Worm (Caenorhabditis elegans) whole organism, midembryonic: ENCODE measurements around the gene H05C05.4.

ENCODE experiments used
- T22C8.4 ChIP-seq: fragments of 200-800 bp; sonication (Bioruptor generic); IDR thresholded peaks from 2 replicates; pipeline ENCODE4 v1.3.6; 2022; ENCODE audit warnings: missing genetic modification characterization, missing compliant biosample characterization
- cog-1 ChIP-seq: sonication (generic microtip); optimal IDR thresholded peaks from 2 replicates; lab custom pipeline; 2016; ENCODE audit warnings: missing genetic modification characterization, missing compliant biosample characterization
- flt-1 ChIP-seq: fragments of 200-800 bp; sonication (Bioruptor generic); IDR thresholded peaks from 2 replicates; pipeline ENCODE4 v1.3.6; 2022; ENCODE audit warnings: missing genetic modification characterization, missing compliant biosample characterization
- klf-2 ChIP-seq: fragments of 200-800 bp; sonication (Bioruptor generic); conservative IDR thresholded peaks from 2 replicates; pipeline ENCODE4 v1.3.6; 2022; ENCODE audit warnings: missing genetic modification reagents, missing genetic modification characterization, missing compliant biosample characterization
- med-1 ChIP-seq: sonication (generic microtip); optimal IDR thresholded peaks from 2 replicates; lab custom pipeline; 2017; ENCODE audit warnings: missing genetic modification characterization, mild to moderate bottlenecking, missing compliant biosample characterization, antibody characterized with exemption, missing genetic modification reagents; ENCODE audit not compliant: insufficient read depth
- ref-1 ChIP-seq: fragments of 200-800 bp; sonication (Bioruptor generic); conservative IDR thresholded peaks from 2 replicates; pipeline ENCODE4 v1.3.6; 2022; ENCODE audit warnings: missing genetic modification reagents, missing genetic modification characterization, missing compliant biosample characterization
- tab-1 ChIP-seq: fragments of 200-800 bp; sonication (Bioruptor generic); IDR thresholded peaks from 2 replicates; pipeline ENCODE4 v1.3.6; 2022; ENCODE audit warnings: missing genetic modification characterization, missing compliant biosample characterization
- ztf-23 ChIP-seq: fragments of 200-800 bp; sonication (Bioruptor generic); IDR thresholded peaks from 2 replicates; pipeline ENCODE4 v1.3.6; 2022; ENCODE audit warnings: missing genetic modification reagents, missing genetic modification characterization, missing compliant biosample characterization
- ztf-29 ChIP-seq: fragments of 200-800 bp; sonication (Bioruptor generic); IDR thresholded peaks from 2 replicates; pipeline ENCODE4 v1.3.6; 2022; ENCODE audit warnings: missing genetic modification reagents, missing genetic modification characterization, missing compliant biosample characterization

The H05C05.4 gene

ce11 chrIII:2972977-2973376 is 27.0 kb upstream of the H05C05.4 start:
- TF ChIP-seq med-1 (GFP tag; lab: Kevin White, UChicago): no peak
- no peak for TF ChIP-seq klf-2 (GFP tag; lab: Robert Waterston, UW)
- no peak for TF ChIP-seq ztf-29
- TF ChIP-seq tab-1 (GFP tag; lab: Robert Waterston, UW): no peak
- no peak for TF ChIP-seq cog-1 (tag; lab: Kevin White, UChicago)
- no peak for TF ChIP-seq T22C8.4
- no peak for TF ChIP-seq ztf-23 (GFP tag; lab: Robert Waterston, UW)
- no peak for TF ChIP-seq flt-1 (GFP tag; lab: Robert Waterston, UW)
- TF ChIP-seq ref-1: no peak

DNA sequence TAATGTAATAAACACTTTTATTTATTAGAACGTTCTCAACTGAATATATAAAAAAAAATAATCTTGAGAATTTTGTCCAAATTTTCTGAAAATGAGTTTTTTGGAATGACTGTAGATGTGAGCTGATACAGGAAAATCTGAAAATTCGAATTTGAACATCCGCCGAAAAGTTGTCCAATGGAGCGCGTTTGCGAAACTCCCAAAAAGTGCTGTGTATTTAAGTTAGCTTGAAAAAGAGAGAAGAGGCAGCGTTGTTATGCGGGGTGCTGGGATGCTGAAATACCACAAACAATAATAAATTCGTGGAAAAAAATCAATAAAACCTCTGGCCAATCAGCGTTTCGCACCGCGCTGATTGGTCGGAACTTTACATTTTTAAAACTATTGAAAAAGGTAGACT is 24.2 kb upstream of the H05C05.4 start:
- no peak for TF ChIP-seq ztf-29
- TF ChIP-seq T22C8.4: peak; percentile 22; the same call in 1 of the 2 replicates

DNA sequence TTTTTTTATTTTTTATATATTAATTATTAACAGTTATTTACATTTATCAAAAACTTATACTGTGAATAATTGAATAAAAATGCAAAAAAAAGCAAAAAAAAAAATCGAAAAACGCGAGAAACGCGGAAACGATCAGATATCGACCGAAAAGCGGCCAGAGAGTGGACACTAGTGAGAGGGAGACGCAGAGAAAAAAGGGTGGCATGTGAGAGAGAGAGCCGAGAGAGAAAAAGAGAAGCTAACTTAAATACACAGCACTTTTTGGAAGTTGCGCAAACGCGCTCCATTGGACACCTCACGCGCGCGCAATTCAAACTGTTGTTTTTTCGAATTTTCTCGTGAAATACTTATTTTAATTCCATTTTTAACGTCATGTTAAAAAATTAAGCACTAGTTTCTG is 20.5 kb upstream of the H05C05.4 start:
- TF ChIP-seq T22C8.4 (peak; percentile 59), cog-1 (tag; lab: Kevin White, UChicago) (peak; percentile 47), ztf-29 (peak; percentile 66), ztf-23 (GFP tag; lab: Robert Waterston, UW) (no peak), flt-1 (GFP tag; lab: Robert Waterston, UW) (peak; percentile 69)

DNA sequence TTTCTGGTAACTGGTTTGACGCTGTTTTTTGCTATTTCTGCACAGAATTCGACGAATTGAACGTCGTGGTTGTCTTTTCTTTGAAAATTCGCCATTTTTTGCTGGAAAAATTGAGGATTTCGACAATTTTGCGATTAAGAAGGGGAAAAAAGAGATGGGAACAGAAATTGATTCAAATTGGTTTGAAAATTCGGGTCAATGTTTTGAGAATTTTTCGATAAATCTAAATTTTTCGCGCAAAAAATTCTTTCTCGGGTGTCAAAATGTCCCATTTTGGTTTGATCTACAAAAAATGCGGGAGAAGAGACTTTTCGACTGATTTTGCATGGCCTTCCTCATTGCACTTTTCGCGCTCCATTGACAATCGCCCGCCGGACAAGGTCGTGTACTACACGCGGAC is 19.5 kb upstream of the H05C05.4 start, which contains the start of gene H05C05.2:
Gene H05C05.2 (minus strand): TSS at position 101 of the 400 bp plus-strand sequence.
- TF ChIP-seq ref-1 (no peak), tab-1 (GFP tag; lab: Robert Waterston, UW) (no peak), med-1 (GFP tag; lab: Kevin White, UChicago) (no peak), ztf-23 (GFP tag; lab: Robert Waterston, UW) (no peak), cog-1 (tag; lab: Kevin White, UChicago) (no peak), flt-1 (GFP tag; lab: Robert Waterston, UW) (no peak), ztf-29 (no peak), T22C8.4 (no peak), klf-2 (GFP tag; lab: Robert Waterston, UW) (no peak)

ce11 chrIII:2962878-2963540 is 17.0 kb upstream of the H05C05.4 start:
- peak; percentile 91 for TF ChIP-seq T22C8.4

ce11 chrIII:2961840-2962239 is 15.8 kb upstream of the H05C05.4 start:
- no peak for TF ChIP-seq tab-1 (GFP tag; lab: Robert Waterston, UW)
- peak; percentile 72 for TF ChIP-seq T22C8.4

DNA sequence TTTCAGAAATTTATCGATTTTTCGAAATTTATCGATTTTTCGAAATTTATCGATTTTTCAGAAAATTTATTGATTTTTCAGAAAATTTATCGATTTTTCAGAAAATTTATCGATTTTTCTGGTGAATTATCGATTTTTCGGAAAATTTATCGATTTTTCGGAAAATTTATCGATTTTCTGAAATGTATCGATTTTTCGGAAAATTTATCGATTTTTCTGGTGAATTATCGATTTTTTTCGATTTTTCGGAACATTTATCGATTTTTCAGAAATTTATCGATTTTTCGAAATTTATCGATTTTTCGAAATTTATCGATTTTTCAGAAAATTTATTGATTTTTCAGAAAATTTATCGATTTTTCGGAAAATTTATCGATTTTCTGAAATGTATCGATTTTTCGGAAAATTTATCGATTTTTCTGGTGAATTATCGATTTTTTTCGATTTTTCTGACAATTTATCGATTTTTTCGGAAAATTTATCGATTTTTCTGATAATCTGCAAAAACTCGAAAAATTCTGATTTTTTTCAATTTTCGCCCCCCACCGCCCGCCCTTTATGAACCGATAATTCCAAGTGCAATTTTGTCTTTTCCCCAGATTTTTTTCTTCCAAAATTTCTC is 14.8 kb upstream of the H05C05.4 start:
- peak; percentile 98 for TF ChIP-seq T22C8.4

DNA sequence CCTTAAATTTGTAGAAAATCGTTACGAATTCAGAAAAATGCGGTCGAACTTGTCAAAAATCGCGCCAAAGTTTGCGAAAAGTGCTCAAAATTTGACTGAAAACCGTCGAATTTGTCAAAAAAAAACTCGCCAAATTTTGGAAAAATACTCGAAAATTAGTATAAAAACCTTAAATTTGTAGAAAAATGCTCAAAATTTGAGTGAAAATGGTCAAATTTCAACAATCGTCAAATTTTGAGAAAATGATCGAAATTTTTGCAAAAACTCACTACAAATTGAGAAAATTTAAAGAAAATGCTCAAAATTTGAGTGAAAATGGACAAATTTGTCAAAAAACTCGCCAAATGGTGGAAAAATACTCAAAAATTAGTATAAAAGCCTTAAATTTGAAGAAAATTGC is 6.4 kb upstream of the H05C05.4 start:
- TF ChIP-seq ref-1: no peak
- TF ChIP-seq T22C8.4: no peak
- no peak for TF ChIP-seq med-1 (GFP tag; lab: Kevin White, UChicago)
- TF ChIP-seq cog-1 (tag; lab: Kevin White, UChicago): no peak
- no peak for TF ChIP-seq ztf-29
- TF ChIP-seq tab-1 (GFP tag; lab: Robert Waterston, UW): no peak
- TF ChIP-seq flt-1 (GFP tag; lab: Robert Waterston, UW): no peak
- no peak for TF ChIP-seq klf-2 (GFP tag; lab: Robert Waterston, UW)
- TF ChIP-seq ztf-23 (GFP tag; lab: Robert Waterston, UW): no peak

DNA sequence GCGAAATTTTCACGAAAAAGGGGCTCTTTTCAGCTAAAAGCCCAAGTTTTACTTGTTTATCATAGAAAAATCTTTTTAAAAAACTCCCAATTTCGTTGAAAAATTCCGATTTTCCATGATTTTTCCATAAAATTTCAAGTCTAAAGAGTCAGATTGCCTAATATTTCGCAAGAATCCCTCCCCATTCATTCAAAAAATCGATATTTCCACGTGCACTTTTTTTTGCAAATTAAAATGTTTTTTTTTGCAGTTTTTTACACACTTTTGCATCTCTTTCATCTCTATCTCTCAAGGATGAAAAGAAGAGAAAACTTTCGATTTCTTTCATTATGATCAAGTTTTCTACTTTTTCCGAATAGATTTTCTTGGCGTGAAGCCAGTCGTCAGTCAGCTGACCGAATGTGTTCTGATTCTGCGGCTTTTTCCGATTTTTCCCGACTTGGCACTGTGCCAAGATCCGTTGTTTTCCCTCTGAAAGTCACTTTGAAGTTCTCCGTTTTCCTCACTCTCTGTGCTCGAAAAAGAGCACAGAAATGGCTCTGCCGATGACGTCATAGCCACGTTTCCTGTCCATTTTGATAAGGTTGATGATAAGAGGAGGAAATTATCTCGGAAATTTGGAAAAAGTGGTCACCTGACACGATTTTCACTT is 2.4 kb upstream of the H05C05.4 start:
- no peak for TF ChIP-seq T22C8.4
- no peak for TF ChIP-seq cog-1 (tag; lab: Kevin White, UChicago)
- no peak for TF ChIP-seq klf-2 (GFP tag; lab: Robert Waterston, UW)
- no peak for TF ChIP-seq flt-1 (GFP tag; lab: Robert Waterston, UW)
- TF ChIP-seq med-1 (GFP tag; lab: Kevin White, UChicago): no peak
- TF ChIP-seq tab-1 (GFP tag; lab: Robert Waterston, UW): no peak
- TF ChIP-seq ref-1: no peak
- TF ChIP-seq ztf-29: no peak
- no peak for TF ChIP-seq ztf-23 (GFP tag; lab: Robert Waterston, UW)

- no peak for TF ChIP-seq med-1 (GFP tag; lab: Kevin White, UChicago)
- TF ChIP-seq flt-1 (GFP tag; lab: Robert Waterston, UW): no peak
- TF ChIP-seq T22C8.4: no peak
- TF ChIP-seq cog-1 (tag; lab: Kevin White, UChicago): no peak
- TF ChIP-seq tab-1 (GFP tag; lab: Robert Waterston, UW): no peak
- no peak for TF ChIP-seq ztf-23 (GFP tag; lab: Robert Waterston, UW)
- no peak for TF ChIP-seq ztf-29
- no peak for TF ChIP-seq ref-1
- no peak for TF ChIP-seq klf-2 (GFP tag; lab: Robert Waterston, UW)
These were observed 1.2 kb upstream of the H05C05.4 start for ce11 chrIII:2947251-2947650.
